Fruit fly (Drosophila melanogaster) whole organism, wandering third instar larva: Measurements from ENCODE around the gene Ire1.

Source experiments
- Abd-B ChIP-seq: fragments of >200 bp; optimal IDR thresholded peaks from 2 replicates; lab custom pipeline; 2017; ENCODE audit warnings: missing biosample characterization, missing genetic modification characterization
- Dfd ChIP-seq: fragments of >200 bp; optimal IDR thresholded peaks from 2 replicates; lab custom pipeline; 2017; ENCODE audit warnings: missing biosample characterization, missing genetic modification characterization
- Dif ChIP-seq: fragments of 200-275, 200-300 bp; sonication (Bioruptor generic); optimal IDR thresholded peaks from 2 replicates; lab custom pipeline; 2018; ENCODE audit warnings: missing biosample characterization, missing genetic modification characterization; ENCODE audit not compliant: partially characterized antibody
- Hr78 ChIP-seq: fragments of >200 bp; optimal IDR thresholded peaks from 2 replicates; lab custom pipeline; 2017; ENCODE audit warnings: missing biosample characterization, missing genetic modification characterization
- Hr83 ChIP-seq: fragments of 200-300 bp; sonication (Bioruptor generic); optimal IDR thresholded peaks from 2 replicates; lab custom pipeline; 2016; ENCODE audit warnings: missing biosample characterization, mild to moderate bottlenecking, missing genetic modification characterization, moderate library complexity; ENCODE audit not compliant: poor library complexity, severe bottlenecking
- Sp1 ChIP-seq: fragments of 200-800 bp; sonication (Bioruptor generic); optimal IDR thresholded peaks from 3 replicates; lab custom pipeline; 2019; ENCODE audit warnings: missing biosample characterization, mild to moderate bottlenecking, missing genetic modification characterization, moderate library complexity
- br ChIP-seq: fragments of 200-800 bp; sonication (Bioruptor generic); optimal IDR thresholded peaks from 2 replicates; lab custom pipeline; 2016; ENCODE audit warnings: missing biosample characterization, missing genetic modification characterization
- dsf ChIP-seq: sonication (Bioruptor generic); optimal IDR thresholded peaks from 2 replicates; lab custom pipeline; 2016; ENCODE audit warnings: missing biosample characterization, missing genetic modification characterization, borderline replicate concordance
- ey ChIP-seq: fragments of 200-800 bp; sonication (Bioruptor generic); optimal IDR thresholded peaks from 2 replicates; lab custom pipeline; 2016; ENCODE audit warnings: missing biosample characterization, missing genetic modification characterization
- h ChIP-seq: fragments of 200-800 bp; sonication (Bioruptor generic); optimal IDR thresholded peaks from 3 replicates; lab custom pipeline; 2016; ENCODE audit warnings: missing biosample characterization, mild to moderate bottlenecking, missing genetic modification characterization
- psq ChIP-seq: fragments of 200-800 bp; sonication (Bioruptor generic); optimal IDR thresholded peaks from 3 replicates; lab custom pipeline; 2017; ENCODE audit warnings: missing biosample characterization, mild to moderate bottlenecking, missing genetic modification characterization, moderate library complexity
- sv ChIP-seq: fragments of 200-800 bp; sonication (Bioruptor generic); optimal IDR thresholded peaks from 3 replicates; lab custom pipeline; 2016; ENCODE audit warnings: missing biosample characterization, missing genetic modification characterization
- usp ChIP-seq: fragments of >200 bp; optimal IDR thresholded peaks from 2 replicates; lab custom pipeline; 2017; ENCODE audit warnings: missing biosample characterization, missing genetic modification characterization

DNA sequence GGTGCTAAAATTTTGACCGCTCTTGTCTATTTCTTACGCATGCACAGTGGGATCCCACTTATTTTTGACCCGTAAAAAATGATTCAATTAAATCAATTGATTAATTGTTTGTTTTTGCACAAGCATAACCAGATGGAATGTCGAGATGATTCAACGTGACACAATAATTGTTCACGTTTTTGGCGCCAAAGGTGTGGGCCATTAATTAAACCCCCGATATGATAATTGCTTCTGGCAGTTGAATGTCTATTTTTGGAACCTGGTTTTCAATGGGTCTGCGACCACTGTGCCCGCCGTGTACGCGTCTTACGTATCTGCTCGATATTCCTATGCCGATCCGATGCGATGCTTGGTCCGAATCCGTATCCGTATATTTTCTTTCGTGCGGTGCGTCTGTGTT lies 31.0 kb upstream of the Ire1 start:
- TF ChIP-seq h (GFP tag; lab: Kevin White, UChicago) (peak; percentile 18), br (GFP tag; lab: Kevin White, UChicago) (no peak), Sp1 (GFP tag; lab: Kevin White, UChicago) (no peak), Hr83 (GFP tag; lab: Kevin White, UChicago) (no peak), usp (GFP tag; lab: Kevin White, UChicago) (no peak), Abd-B (GFP tag; lab: Kevin White, UChicago) (no peak), Dfd (GFP tag; lab: Kevin White, UChicago) (no peak), ey (GFP tag; lab: Kevin White, UChicago) (no peak), sv (GFP tag; lab: Kevin White, UChicago) (peak; percentile 44), Hr78 (GFP tag; lab: Kevin White, UChicago) (no peak), dsf (GFP tag; lab: Kevin White, UChicago) (no peak), psq (GFP tag; lab: Kevin White, UChicago) (no peak), Dif (GFP tag; lab: Kevin White, UChicago) (no peak)
